Fruit fly (Drosophila melanogaster) whole organism, embryonic: ENCODE data around the gene LysRS.

Experiments
- ATbp ChIP-seq: fragments of 200-800 bp; sonication (Bioruptor generic); optimal IDR thresholded peaks from 2 replicates; lab custom pipeline; 2017; ENCODE audit warnings: missing biosample characterization, mild to moderate bottlenecking, missing genetic modification characterization, missing genetic modification reagents
- B-H1 ChIP-seq: fragments of 200-800 bp; sonication (Bioruptor generic); IDR thresholded peaks from 3 replicates; pipeline ENCODE4 v1.3.6; 2022; ENCODE audit warnings: missing biosample characterization, missing genetic modification characterization
- C15 ChIP-seq: fragments of 200-800 bp; sonication (Bioruptor generic); IDR thresholded peaks from 3 replicates; pipeline ENCODE4 v1.3.6; 2022; ENCODE audit warnings: missing biosample characterization, missing genetic modification characterization
- CG10321 ChIP-seq: fragments of 200-800 bp; sonication (Bioruptor generic); IDR thresholded peaks from 2 replicates; pipeline ENCODE4 v1.3.6; 2022; ENCODE audit warnings: missing biosample characterization, missing genetic modification characterization
- CG10565 ChIP-seq: fragments of 200-800 bp; sonication (Bioruptor generic); optimal IDR thresholded peaks from 3 replicates; lab custom pipeline; 2016; ENCODE audit warnings: missing biosample characterization, mild to moderate bottlenecking, missing genetic modification characterization
- CG11085 ChIP-seq: fragments of 200-800 bp; sonication (Bioruptor generic); IDR thresholded peaks from 2 replicates; pipeline ENCODE4 v1.3.6; 2022; ENCODE audit warnings: missing biosample characterization, missing genetic modification characterization
- CG11504 ChIP-seq: fragments of 200-800 bp; sonication (Bioruptor generic); optimal IDR thresholded peaks from 3 replicates; lab custom pipeline; 2019; ENCODE audit warnings: missing biosample characterization, mild to moderate bottlenecking, missing genetic modification characterization, moderate library complexity
- CG12071 ChIP-seq: fragments of 200-800 bp; sonication (Bioruptor generic); optimal IDR thresholded peaks from 3 replicates; lab custom pipeline; 2018; ENCODE audit warnings: missing biosample characterization, mild to moderate bottlenecking, missing genetic modification characterization
- CG12155 ChIP-seq: fragments of 200-800 bp; sonication (Bioruptor generic); optimal IDR thresholded peaks from 3 replicates; lab custom pipeline; 2016; ENCODE audit warnings: missing biosample characterization, missing genetic modification characterization
- CG12942 ChIP-seq: fragments of 200-800 bp; sonication (Bioruptor generic); optimal IDR thresholded peaks from 3 replicates; lab custom pipeline; 2016; ENCODE audit warnings: missing biosample characterization, missing genetic modification characterization
- CG13424 ChIP-seq: fragments of 200-800 bp; sonication (Bioruptor generic); optimal IDR thresholded peaks from 2 replicates; lab custom pipeline; 2019; ENCODE audit warnings: missing biosample characterization, mild to moderate bottlenecking, missing genetic modification characterization, moderate library complexity
- CG15011 ChIP-seq: fragments of 200-800 bp; sonication (Bioruptor generic); optimal IDR thresholded peaks from 3 replicates; lab custom pipeline; 2018; ENCODE audit warnings: missing biosample characterization, mild to moderate bottlenecking, missing genetic modification characterization
- CG17359 ChIP-seq: fragments of 200-800 bp; sonication (Bioruptor generic); optimal IDR thresholded peaks from 3 replicates; lab custom pipeline; 2018; ENCODE audit warnings: missing biosample characterization, mild to moderate bottlenecking, missing genetic modification characterization, moderate library complexity
- CG17802 ChIP-seq: fragments of 200-800 bp; sonication (Bioruptor generic); optimal IDR thresholded peaks from 2 replicates; lab custom pipeline; 2018; ENCODE audit warnings: missing biosample characterization, mild to moderate bottlenecking, missing genetic modification characterization, moderate library complexity
- CG2875 ChIP-seq: fragments of 200-800 bp; sonication (Bioruptor generic); optimal IDR thresholded peaks from 2 replicates; lab custom pipeline; 2017; ENCODE audit warnings: missing biosample characterization, mild to moderate bottlenecking, missing genetic modification characterization, missing genetic modification reagents
- CG30431 ChIP-seq: fragments of 200-800 bp; sonication (Bioruptor generic); optimal IDR thresholded peaks from 2 replicates; lab custom pipeline; 2017; ENCODE audit warnings: missing biosample characterization, missing genetic modification characterization
- CG8388 ChIP-seq: fragments of 200-800 bp; sonication (Bioruptor generic); optimal IDR thresholded peaks from 2 replicates; lab custom pipeline; 2019; ENCODE audit warnings: missing biosample characterization, mild to moderate bottlenecking, missing genetic modification characterization, moderate library complexity
- CG9817 ChIP-seq: fragments of 200-800 bp; sonication (Bioruptor generic); optimal IDR thresholded peaks from 2 replicates; lab custom pipeline; 2018; ENCODE audit warnings: missing biosample characterization, mild to moderate bottlenecking, missing genetic modification characterization, moderate library complexity
- CTCF ChIP-seq: fragments of 200-800 bp; sonication (Bioruptor generic); optimal IDR thresholded peaks from 2 replicates; lab custom pipeline; 2017; ENCODE audit warnings: missing biosample characterization, mild to moderate bottlenecking, missing genetic modification characterization, moderate library complexity
- D19B ChIP-seq: fragments of 200-800 bp; sonication (Bioruptor generic); optimal IDR thresholded peaks from 2 replicates; lab custom pipeline; 2017; ENCODE audit warnings: missing biosample characterization, mild to moderate bottlenecking, missing genetic modification characterization
- Fer1 ChIP-seq: fragments of 200-800 bp; sonication (Bioruptor generic); optimal IDR thresholded peaks from 2 replicates; lab custom pipeline; 2017; ENCODE audit warnings: missing biosample characterization, mild to moderate bottlenecking, missing genetic modification characterization
- HmgD ChIP-seq: fragments of 200-800 bp; sonication (Bioruptor generic); optimal IDR thresholded peaks from 3 replicates; lab custom pipeline; 2016; ENCODE audit warnings: missing biosample characterization, missing genetic modification characterization
- Hr51 ChIP-seq, 2 experiments: fragments of 200-800 bp; sonication (Bioruptor generic); optimal IDR thresholded peaks; 2 replicates in 1 of 2; 3 replicates in 1 of 2; lab custom pipeline; 2016 to 2018; ENCODE audit warnings: missing biosample characterization in 2 of 2, missing genetic modification characterization in 2 of 2, mild to moderate bottlenecking in 1 of 2, moderate library complexity in 1 of 2
- Max ChIP-seq: fragments of 200-800 bp; sonication (Bioruptor generic); optimal IDR thresholded peaks from 2 replicates; lab custom pipeline; 2016; ENCODE audit warnings: missing biosample characterization, mild to moderate bottlenecking, missing genetic modification characterization
- Meics ChIP-seq: fragments of 200-800 bp; sonication (Bioruptor generic); optimal IDR thresholded peaks from 2 replicates; lab custom pipeline; 2017; ENCODE audit warnings: missing biosample characterization, mild to moderate bottlenecking, missing genetic modification characterization
- NfI ChIP-seq: fragments of 200-800 bp; sonication (Bioruptor generic); optimal IDR thresholded peaks from 3 replicates; lab custom pipeline; 2018; ENCODE audit warnings: missing biosample characterization, mild to moderate bottlenecking, missing genetic modification characterization, moderate library complexity
- Oaz ChIP-seq: fragments of 200-800 bp; sonication (Bioruptor generic); IDR thresholded peaks from 2 replicates; pipeline ENCODE4 v1.3.6; 2022; ENCODE audit warnings: missing biosample characterization, missing genetic modification characterization
- Side ChIP-seq: fragments of 200-800 bp; sonication (Bioruptor generic); optimal IDR thresholded peaks from 2 replicates; lab custom pipeline; 2016; ENCODE audit warnings: missing biosample characterization, missing genetic modification characterization
- Six4 ChIP-seq: fragments of 200-800 bp; sonication (Bioruptor generic); optimal IDR thresholded peaks from 2 replicates; lab custom pipeline; 2016; ENCODE audit warnings: missing biosample characterization, missing genetic modification characterization
- Sry-δ ChIP-seq: fragments of 200-800 bp; sonication (Bioruptor generic); optimal IDR thresholded peaks from 2 replicates; lab custom pipeline; 2016; ENCODE audit warnings: missing biosample characterization, missing genetic modification characterization
- Trl ChIP-seq, 3 experiments: fragments of >200 bp in 2 of 3; fragments of 200-800 bp in 1 of 3; sonication (Bioruptor generic) in 1 of 3; optimal IDR thresholded peaks; 2 replicates in 1 of 3; 3 replicates in 2 of 3; lab custom pipeline; 2016 to 2017; ENCODE audit warnings: missing biosample characterization in 1 of 3, missing genetic modification characterization in 1 of 3
- bbx ChIP-seq: fragments of 200-800 bp; sonication (Bioruptor generic); IDR thresholded peaks from 2 replicates; pipeline ENCODE4 v1.3.6; 2022; ENCODE audit warnings: missing biosample characterization, missing genetic modification characterization; ENCODE audit not compliant: partially characterized antibody
- bowl ChIP-seq: fragments of 200-800 bp; sonication (Bioruptor generic); IDR thresholded peaks from 2 replicates; pipeline ENCODE4 v1.3.6; 2022; ENCODE audit warnings: missing biosample characterization, missing genetic modification characterization
- crc ChIP-seq: fragments of 200-800 bp; sonication (Bioruptor generic); optimal IDR thresholded peaks from 2 replicates; lab custom pipeline; 2016; ENCODE audit warnings: missing biosample characterization, missing genetic modification characterization
- da ChIP-seq: fragments of 200-800 bp; sonication (Bioruptor generic); optimal IDR thresholded peaks from 2 replicates; lab custom pipeline; 2016; ENCODE audit warnings: missing biosample characterization, missing genetic modification characterization
- dati ChIP-seq: fragments of 200-800 bp; sonication (Bioruptor generic); IDR thresholded peaks from 2 replicates; pipeline ENCODE4 v1.3.6; 2022; ENCODE audit warnings: missing biosample characterization, missing genetic modification characterization
- dm ChIP-seq: fragments of 200-800 bp; sonication (Bioruptor generic); optimal IDR thresholded peaks from 3 replicates; lab custom pipeline; 2016; ENCODE audit warnings: missing biosample characterization, missing genetic modification characterization
- fu2 ChIP-seq: fragments of 200-800 bp; sonication (Bioruptor generic); optimal IDR thresholded peaks from 2 replicates; lab custom pipeline; 2016; ENCODE audit warnings: missing biosample characterization, missing genetic modification characterization
- gce ChIP-seq: fragments of 200-800 bp; sonication (Bioruptor generic); IDR thresholded peaks from 3 replicates; pipeline ENCODE4 v1.3.6; 2022; ENCODE audit warnings: missing biosample characterization, missing genetic modification characterization
- gcm ChIP-seq: fragments of 200-800 bp; sonication (Bioruptor generic); optimal IDR thresholded peaks from 2 replicates; lab custom pipeline; 2019; ENCODE audit warnings: missing biosample characterization, mild to moderate bottlenecking, missing genetic modification characterization, moderate library complexity
- gsb ChIP-seq: fragments of 200-800 bp; sonication (Bioruptor generic); IDR thresholded peaks from 2 replicates; pipeline ENCODE4 v1.3.6; 2022; ENCODE audit warnings: missing biosample characterization, missing genetic modification characterization
- h ChIP-seq: fragments of >200 bp; optimal IDR thresholded peaks from 2 replicates; lab custom pipeline; 2017
- insv ChIP-seq, 2 experiments: fragments of 200-800 bp; sonication (Bioruptor generic); optimal IDR thresholded peaks; 3 replicates each; lab custom pipeline; 2016 to 2018; ENCODE audit warnings: missing biosample characterization in 2 of 2, missing genetic modification characterization in 2 of 2
- kni ChIP-seq: fragments of 200-800 bp; sonication (Bioruptor generic); optimal IDR thresholded peaks from 3 replicates; lab custom pipeline; 2017; ENCODE audit warnings: mild to moderate bottlenecking, missing biosample characterization, missing genetic modification reagents, missing genetic modification characterization
- mld ChIP-seq: fragments of 200-800 bp; sonication (Bioruptor generic); IDR thresholded peaks from 3 replicates; pipeline ENCODE4 v1.3.6; 2022; ENCODE audit warnings: missing biosample characterization, missing genetic modification characterization; ENCODE audit not compliant: partially characterized antibody
- scrt ChIP-seq: fragments of 200-800 bp; sonication (Bioruptor generic); optimal IDR thresholded peaks from 2 replicates; lab custom pipeline; 2018; ENCODE audit warnings: missing biosample characterization, mild to moderate bottlenecking, missing genetic modification characterization, moderate library complexity
- shn ChIP-seq: fragments of 200-800 bp; sonication (Bioruptor generic); optimal IDR thresholded peaks from 3 replicates; lab custom pipeline; 2016; ENCODE audit warnings: missing biosample characterization, missing genetic modification characterization
- sisA ChIP-seq: fragments of 200-800 bp; sonication (Bioruptor generic); IDR thresholded peaks from 2 replicates; pipeline ENCODE4 v1.3.6; 2022; ENCODE audit warnings: missing biosample characterization, missing genetic modification characterization
- slou ChIP-seq: fragments of 200-800 bp; sonication (Bioruptor generic); optimal IDR thresholded peaks from 3 replicates; lab custom pipeline; 2016; ENCODE audit warnings: missing biosample characterization, missing genetic modification characterization
- toy ChIP-seq: fragments of 200-800 bp; sonication (Bioruptor generic); IDR thresholded peaks from 2 replicates; pipeline ENCODE4 v1.3.6; 2022; ENCODE audit warnings: missing biosample characterization, missing genetic modification characterization
- wdn ChIP-seq: fragments of 200-800 bp; sonication (Bioruptor generic); IDR thresholded peaks from 2 replicates; pipeline ENCODE4 v1.3.6; 2022; ENCODE audit warnings: missing biosample characterization, missing genetic modification characterization

LysRS gene

dm6 chrX:9640690-9641149 lies 32.0 kb upstream of the LysRS start (continued):
- TF ChIP-seq Oaz (GFP tag; lab: Robert Waterston, UW) (peak; percentile 94), B-H1 (peak; percentile 93), CG12942 (GFP tag; lab: Kevin White, UChicago) (peak; percentile 87), gcm (GFP tag; lab: Kevin White, UChicago) (peak; percentile 97), gsb (GFP tag; lab: Robert Waterston, UW) (peak; percentile 94), bbx (no peak), CG9817 (tag; lab: Kevin White, UChicago) (peak; percentile 97), fu2 (GFP tag; lab: Kevin White, UChicago) (peak; percentile 90), Trl (optimal IDR thresholded peaks at IDR 0.05; lab: Kevin White, UChicago) (peak; percentile 57 to 93), Trl (GFP tag; optimal IDR thresholded peaks at IDR 0.05; lab: Kevin White, UChicago) (peak; percentile 95), kni (GFP tag; lab: Kevin White, UChicago) (peak; percentile 92), sisA (GFP tag; lab: Robert Waterston, UW) (peak; percentile 76), Max (GFP tag; lab: Kevin White, UChicago) (peak; percentile 95), CG2875 (GFP tag; lab: Kevin White, UChicago) (peak; percentile 85), da (GFP tag; lab: Kevin White, UChicago) (peak; percentile 81), HmgD (GFP tag; lab: Kevin White, UChicago) (peak; percentile 87), D19B (GFP tag; lab: Kevin White, UChicago) (peak; percentile 93), h (no peak), dati (GFP tag; lab: Robert Waterston, UW) (peak; percentile 84; the same call in 1 of the 2 replicates), CG15011 (GFP tag; lab: Kevin White, UChicago) (peak; percentile 98), CG12155 (GFP tag; lab: Kevin White, UChicago) (peak; percentile 93), CG30431 (GFP tag; lab: Kevin White, UChicago) (peak; percentile 79), Meics (GFP tag; lab: Kevin White, UChicago) (peak; percentile 99), CTCF (GFP tag; lab: Kevin White, UChicago) (peak; percentile 68), insv (GFP tag; optimal IDR thresholded peaks at IDR 0.05; lab: Kevin White, UChicago) (peak; percentile 33 to 82), CG8388 (peak; percentile 94), CG17802 (tag; lab: Kevin White, UChicago) (peak; percentile 80), CG10565 (GFP tag; lab: Kevin White, UChicago) (peak; percentile 68), slou (peak; percentile 85), CG13424 (tag; lab: Kevin White, UChicago) (peak; percentile 99), wdn (peak; percentile 95), CG11504 (tag; lab: Kevin White, UChicago) (peak; percentile 96), gce (peak; percentile 95; the same call in 2 of the 3 replicates), CG11085 (peak; percentile 86; the same call in 1 of the 2 replicates), bowl (GFP tag; lab: Robert Waterston, UW) (peak; percentile 90), dm (peak; percentile 85), CG10321 (GFP tag; lab: Robert Waterston, UW) (peak; percentile 76; the same call in 1 of the 2 replicates), toy (peak; percentile 89), NfI (GFP tag; lab: Kevin White, UChicago) (peak; percentile 98), Hr51 (GFP tag; optimal IDR thresholded peaks at IDR 0.05; lab: Kevin White, UChicago) (peak; percentile 91 to 99), crc (GFP tag; lab: Kevin White, UChicago) (peak; percentile 96), Fer1 (GFP tag; lab: Kevin White, UChicago) (peak; percentile 99), mld (0 out of 3 replicates have a peak, but pooled peaks have one; percentile 34), C15 (GFP tag; lab: Robert Waterston, UW) (peak; percentile 88), ATbp (GFP tag; lab: Kevin White, UChicago) (peak; percentile 94), shn (GFP tag; lab: Kevin White, UChicago) (peak; percentile 80), CG17359 (tag; lab: Kevin White, UChicago) (peak; percentile 98), Sry-δ (GFP tag; lab: Kevin White, UChicago) (peak; percentile 65), Side (GFP tag; lab: Kevin White, UChicago) (peak; percentile 97), CG12071 (GFP tag; lab: Kevin White, UChicago) (peak; percentile 99), scrt (GFP tag; lab: Kevin White, UChicago) (peak; percentile 99), Six4 (GFP tag; lab: Kevin White, UChicago) (peak; percentile 93)
